Fruit fly (Drosophila melanogaster) whole organism, embryonic: ENCODE results near the gene LSm7.

Source experiments
- Blimp-1 ChIP-seq: fragments of 200-800 bp; sonication (Bioruptor generic); optimal IDR thresholded peaks from 3 replicates; lab custom pipeline; 2018; ENCODE audit warnings: missing biosample characterization, missing genetic modification characterization, mild to moderate bottlenecking, moderate library complexity, missing genetic modification reagents
- CG10147 ChIP-seq: fragments of 200-800 bp; sonication (Bioruptor generic); optimal IDR thresholded peaks from 2 replicates; lab custom pipeline; 2019; ENCODE audit warnings: missing biosample characterization, mild to moderate bottlenecking, missing genetic modification characterization, moderate library complexity
- CG12104 ChIP-seq: fragments of 200-800 bp; sonication (Bioruptor generic); optimal IDR thresholded peaks from 3 replicates; lab custom pipeline; 2016; ENCODE audit warnings: missing biosample characterization, missing genetic modification characterization
- CG13894 ChIP-seq: fragments of 200-800 bp; sonication (Bioruptor generic); optimal IDR thresholded peaks from 3 replicates; lab custom pipeline; 2018; ENCODE audit warnings: missing biosample characterization, mild to moderate bottlenecking, missing genetic modification characterization, moderate library complexity
- CG1603 ChIP-seq: fragments of 200-800 bp; sonication (Bioruptor generic); optimal IDR thresholded peaks from 2 replicates; lab custom pipeline; 2019; ENCODE audit warnings: missing biosample characterization, mild to moderate bottlenecking, missing genetic modification characterization, moderate library complexity
- CG16815 ChIP-seq: fragments of 200-800 bp; sonication (Bioruptor generic); optimal IDR thresholded peaks from 3 replicates; lab custom pipeline; 2017; ENCODE audit warnings: missing biosample characterization, mild to moderate bottlenecking, missing genetic modification characterization
- CG17186 ChIP-seq: fragments of 200-800 bp; sonication (Bioruptor generic); optimal IDR thresholded peaks from 3 replicates; lab custom pipeline; 2017; ENCODE audit warnings: missing biosample characterization, missing genetic modification reagents, missing genetic modification characterization
- CG18262 ChIP-seq: fragments of 200-800 bp; optimal IDR thresholded peaks from 3 replicates; lab custom pipeline; 2019; ENCODE audit warnings: missing biosample characterization, mild to moderate bottlenecking, missing genetic modification characterization, moderate library complexity
- CG30020 ChIP-seq: fragments of 200-800 bp; optimal IDR thresholded peaks from 2 replicates; lab custom pipeline; 2019; ENCODE audit warnings: missing biosample characterization, mild to moderate bottlenecking, missing genetic modification characterization, moderate library complexity
- CG34224 ChIP-seq: fragments of 200-800 bp; sonication (Bioruptor generic); IDR thresholded peaks from 3 replicates; pipeline ENCODE4 v1.3.6; 2022; ENCODE audit warnings: missing biosample characterization, missing genetic modification characterization; ENCODE audit not compliant: partially characterized antibody
- CG4617 ChIP-seq: fragments of 200-800 bp; sonication (Bioruptor generic); optimal IDR thresholded peaks from 3 replicates; lab custom pipeline; 2016; ENCODE audit warnings: missing biosample characterization, missing genetic modification characterization, borderline replicate concordance
- CG5180 ChIP-seq: fragments of 200-800 bp; sonication (Bioruptor generic); optimal IDR thresholded peaks from 3 replicates; lab custom pipeline; 2017; ENCODE audit warnings: missing biosample characterization, missing genetic modification characterization, mild to moderate bottlenecking, moderate library complexity, missing genetic modification reagents
- CG5953 ChIP-seq: fragments of 200-800 bp; sonication (Bioruptor generic); IDR thresholded peaks from 2 replicates; pipeline ENCODE4 v1.3.6; 2022; ENCODE audit warnings: missing biosample characterization, missing genetic modification characterization
- CG6791 ChIP-seq: fragments of 200-800 bp; sonication (Bioruptor generic); IDR thresholded peaks from 3 replicates; pipeline ENCODE4 v1.3.6; 2022; ENCODE audit warnings: missing biosample characterization, missing genetic modification characterization; ENCODE audit not compliant: partially characterized antibody
- CG8924 ChIP-seq: fragments of 200-800 bp; optimal IDR thresholded peaks from 3 replicates; lab custom pipeline; 2019; ENCODE audit warnings: missing biosample characterization, mild to moderate bottlenecking, missing genetic modification characterization, moderate library complexity
- CTCF ChIP-seq: fragments of 200-800 bp; sonication (Bioruptor generic); optimal IDR thresholded peaks from 2 replicates; lab custom pipeline; 2017; ENCODE audit warnings: missing biosample characterization, mild to moderate bottlenecking, missing genetic modification characterization, moderate library complexity
- D19A ChIP-seq: fragments of 200-800 bp; optimal IDR thresholded peaks from 3 replicates; lab custom pipeline; 2019; ENCODE audit warnings: missing biosample characterization, mild to moderate bottlenecking, missing genetic modification characterization, moderate library complexity
- Dll ChIP-seq: fragments of 200-800 bp; sonication (Bioruptor generic); IDR thresholded peaks from 4 replicates; pipeline ENCODE4 v1.3.6; 2022; ENCODE audit warnings: missing biosample characterization, missing genetic modification characterization; ENCODE audit not compliant: partially characterized antibody
- E2f2 ChIP-seq: fragments of 200-800 bp; sonication (Bioruptor generic); IDR thresholded peaks from 2 replicates; pipeline ENCODE4 v1.3.6; 2022; ENCODE audit warnings: missing biosample characterization, missing genetic modification characterization
- Fer3 ChIP-seq: fragments of 200-800 bp; sonication (Bioruptor generic); optimal IDR thresholded peaks from 2 replicates; lab custom pipeline; 2018; ENCODE audit warnings: missing biosample characterization, mild to moderate bottlenecking, missing genetic modification characterization, moderate library complexity
- HLHmδ ChIP-seq: fragments of 200-800 bp; sonication (Bioruptor generic); optimal IDR thresholded peaks from 2 replicates; lab custom pipeline; 2018; ENCODE audit warnings: missing biosample characterization, mild to moderate bottlenecking, missing genetic modification characterization, moderate library complexity
- Hr3 ChIP-seq: fragments of 200-800 bp; sonication (Bioruptor generic); optimal IDR thresholded peaks from 3 replicates; lab custom pipeline; 2016; ENCODE audit warnings: missing biosample characterization, missing genetic modification characterization
- Hr39 ChIP-seq: fragments of >200 bp; optimal IDR thresholded peaks from 2 replicates; lab custom pipeline; 2017
- Jarid2 ChIP-seq: fragments of 200-800 bp; sonication (Bioruptor generic); optimal IDR thresholded peaks from 3 replicates; lab custom pipeline; 2017; ENCODE audit warnings: mild to moderate bottlenecking, missing biosample characterization, missing genetic modification reagents, missing genetic modification characterization
- Lhr ChIP-seq: fragments of 200-800 bp; sonication (Bioruptor generic); optimal IDR thresholded peaks from 3 replicates; lab custom pipeline; 2017; ENCODE audit warnings: mild to moderate bottlenecking, missing biosample characterization, missing genetic modification reagents, missing genetic modification characterization
- MESR4 ChIP-seq: fragments of 200-800 bp; sonication (Bioruptor generic); optimal IDR thresholded peaks from 2 replicates; lab custom pipeline; 2018; ENCODE audit warnings: missing biosample characterization, mild to moderate bottlenecking, missing genetic modification characterization, moderate library complexity
- Myb ChIP-seq: fragments of 200-800 bp; sonication (Bioruptor generic); optimal IDR thresholded peaks from 2 replicates; lab custom pipeline; 2016; ENCODE audit warnings: missing biosample characterization, missing genetic modification characterization
- PHDP ChIP-seq: fragments of 200-800 bp; sonication (Bioruptor generic); optimal IDR thresholded peaks from 3 replicates; lab custom pipeline; 2018; ENCODE audit warnings: missing biosample characterization, mild to moderate bottlenecking, missing genetic modification characterization, moderate library complexity
- Stat92E ChIP-seq, 3 experiments: fragments of >200 bp in 2 of 3; fragments of 200-800 bp in 1 of 3; sonication (Bioruptor generic) in 1 of 3; optimal IDR thresholded peaks; 2 replicates each; lab custom pipeline; 2017 to 2019; ENCODE audit warnings: missing biosample characterization in 3 of 3, missing genetic modification characterization in 3 of 3, mild to moderate bottlenecking in 1 of 3, moderate library complexity in 1 of 3
- Taf1 ChIP-seq: fragments of 200-800 bp; sonication (Bioruptor generic); IDR thresholded peaks from 2 replicates; pipeline ENCODE4 v1.3.6; 2022; ENCODE audit warnings: missing biosample characterization, missing genetic modification characterization
- aop ChIP-seq: fragments of 200-800 bp; sonication (Bioruptor generic); IDR thresholded peaks from 2 replicates; pipeline ENCODE4 v1.3.6; 2022; ENCODE audit warnings: missing biosample characterization, missing genetic modification characterization
- crol ChIP-seq: fragments of 200-800 bp; sonication (Bioruptor generic); IDR thresholded peaks from 2 replicates; pipeline ENCODE4 v1.3.6; 2022; ENCODE audit warnings: missing biosample characterization, missing genetic modification characterization
- eve ChIP-seq, 2 experiments: fragments of >200 bp; optimal IDR thresholded peaks; 2 replicates each; lab custom pipeline; 2017; ENCODE audit warnings: missing biosample characterization in 2 of 2, missing genetic modification characterization in 2 of 2
- gfzf ChIP-seq: fragments of 200-800 bp; sonication (Bioruptor generic); optimal IDR thresholded peaks from 2 replicates; lab custom pipeline; 2016; ENCODE audit warnings: missing biosample characterization, mild to moderate bottlenecking, missing genetic modification characterization, moderate library complexity
- grau ChIP-seq: fragments of 200-800 bp; optimal IDR thresholded peaks from 3 replicates; lab custom pipeline; 2019; ENCODE audit warnings: missing biosample characterization, mild to moderate bottlenecking, missing genetic modification characterization, moderate library complexity
- grn ChIP-seq: fragments of 200-800 bp; sonication (Bioruptor generic); optimal IDR thresholded peaks from 3 replicates; lab custom pipeline; 2017; ENCODE audit warnings: missing biosample characterization, missing genetic modification characterization
- hbn ChIP-seq: fragments of 200-800 bp; sonication (Bioruptor generic); IDR thresholded peaks from 2 replicates; pipeline ENCODE4 v1.3.6; 2022; ENCODE audit warnings: missing biosample characterization, missing genetic modification characterization; ENCODE audit not compliant: partially characterized antibody
- jing ChIP-seq: fragments of 200-800 bp; sonication (Bioruptor generic); optimal IDR thresholded peaks from 2 replicates; lab custom pipeline; 2018; ENCODE audit warnings: missing biosample characterization, mild to moderate bottlenecking, missing genetic modification characterization
- mirr ChIP-seq: fragments of 200-800 bp; sonication (Bioruptor generic); optimal IDR thresholded peaks from 3 replicates; lab custom pipeline; 2018; ENCODE audit warnings: missing biosample characterization, mild to moderate bottlenecking, missing genetic modification characterization
- mld ChIP-seq: fragments of 200-800 bp; sonication (Bioruptor generic); IDR thresholded peaks from 3 replicates; pipeline ENCODE4 v1.3.6; 2022; ENCODE audit warnings: missing biosample characterization, missing genetic modification characterization; ENCODE audit not compliant: partially characterized antibody
- pan ChIP-seq, 4 experiments: fragments of >200 bp in 3 of 4; fragments of 200-800 bp in 1 of 4; sonication (Bioruptor generic) in 1 of 4; optimal IDR thresholded peaks in 3 of 4; IDR thresholded peaks in 1 of 4; 2 replicates each; pipeline versions ENCODE4 v1.3.6 to Lab custom; 2017 to 2022; ENCODE audit warnings: missing biosample characterization in 2 of 4, missing genetic modification characterization in 2 of 4, mixed read lengths in 1 of 4
- pb ChIP-seq: fragments of 200-800 bp; sonication (Bioruptor generic); optimal IDR thresholded peaks from 3 replicates; lab custom pipeline; 2016; ENCODE audit warnings: missing biosample characterization, missing genetic modification characterization
- repo ChIP-seq: fragments of 200-800 bp; sonication (Bioruptor generic); optimal IDR thresholded peaks from 2 replicates; lab custom pipeline; 2016; ENCODE audit warnings: missing biosample characterization, missing genetic modification characterization
- scrt ChIP-seq: fragments of 200-800 bp; sonication (Bioruptor generic); optimal IDR thresholded peaks from 2 replicates; lab custom pipeline; 2018; ENCODE audit warnings: missing biosample characterization, mild to moderate bottlenecking, missing genetic modification characterization, moderate library complexity
- sug ChIP-seq: fragments of 200-800 bp; optimal IDR thresholded peaks from 2 replicates; lab custom pipeline; 2019; ENCODE audit warnings: missing biosample characterization, mild to moderate bottlenecking, missing genetic modification characterization, moderate library complexity
- tin ChIP-seq: fragments of 200-800 bp; sonication (Bioruptor generic); optimal IDR thresholded peaks from 3 replicates; lab custom pipeline; 2016; ENCODE audit warnings: missing biosample characterization, missing genetic modification characterization
- zen ChIP-seq: fragments of 200-800 bp; sonication (Bioruptor generic); optimal IDR thresholded peaks from 3 replicates; lab custom pipeline; 2018; ENCODE audit warnings: missing biosample characterization, mild to moderate bottlenecking, missing genetic modification characterization, moderate library complexity

The LSm7 gene

DNA sequence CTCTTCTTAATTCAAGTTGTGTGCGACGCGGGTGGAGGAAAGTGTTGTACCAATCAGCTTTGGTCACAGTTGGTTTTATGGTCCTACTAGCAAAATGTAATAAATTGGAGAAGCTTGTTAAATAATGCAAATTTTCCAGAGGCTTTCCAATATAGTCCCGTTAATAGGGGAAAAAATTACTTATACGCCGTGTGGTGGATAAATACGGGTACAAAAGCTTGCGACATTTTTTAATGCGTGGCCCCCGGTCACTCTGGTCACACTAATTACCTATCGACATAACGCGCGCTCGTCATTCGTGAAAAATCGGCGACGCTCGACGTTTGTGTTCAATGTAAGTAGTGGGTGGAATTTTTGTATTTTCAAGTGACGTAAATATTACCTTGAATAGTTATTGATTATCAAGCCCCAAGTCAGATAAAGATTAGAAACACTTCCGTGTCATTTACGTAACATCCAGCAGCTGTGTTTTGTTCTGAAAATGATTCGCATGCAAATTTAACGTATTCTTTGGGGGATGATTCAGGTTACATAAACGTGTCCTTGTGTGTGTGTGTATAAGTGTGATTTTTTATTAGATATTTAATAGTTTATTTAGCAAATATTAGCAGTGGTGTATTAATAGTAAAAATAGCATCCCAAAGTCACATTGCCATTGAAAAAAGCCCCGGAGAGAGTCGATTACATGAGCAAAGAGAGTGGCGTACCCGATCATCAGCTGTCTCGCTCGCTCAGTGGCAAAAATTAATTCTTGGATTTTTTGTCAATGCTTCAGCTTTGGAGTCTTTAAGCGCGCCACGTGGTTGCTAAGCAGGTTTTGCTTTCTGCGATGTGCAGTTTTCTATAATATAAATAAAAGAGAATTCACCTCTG is 23.0 kb downstream of the LSm7 start, which contains the start of gene Cyt-c-p (continued):
- TF ChIP-seq Fer3 (tag; lab: Kevin White, UChicago) (peak; percentile 44), CG30020 (tag; lab: Kevin White, UChicago) (peak; percentile 44), Dll (GFP tag; lab: Robert Waterston, UW) (peak; percentile 70; the same call in 3 of the 4 replicates), CG17186 (GFP tag; lab: Kevin White, UChicago) (peak; percentile 87), MESR4 (peak; percentile 72), zen (peak; percentile 75), CG13894 (tag; lab: Kevin White, UChicago) (peak; percentile 75), HLHmδ (GFP tag; lab: Kevin White, UChicago) (no peak), CTCF (GFP tag; lab: Kevin White, UChicago) (peak; percentile 36), CG5180 (no peak), sug (tag; lab: Kevin White, UChicago) (peak; percentile 63), Hr39 (lab: Kevin White, UChicago) (no peak), Taf1 (GFP tag; lab: Robert Waterston, UW) (no peak), CG34224 (GFP tag; lab: Robert Waterston, UW) (peak; percentile 48), CG12104 (no peak), gfzf (GFP tag; lab: Kevin White, UChicago) (peak; percentile 98), CG4617 (GFP tag; lab: Kevin White, UChicago) (peak; percentile 41), E2f2 (GFP tag; lab: Robert Waterston, UW) (peak; percentile 99), CG1603 (peak; percentile 55), Lhr (GFP tag; lab: Kevin White, UChicago) (peak; percentile 93), CG5953 (no peak), PHDP (tag; lab: Kevin White, UChicago) (peak; percentile 36), scrt (peak; percentile 53), crol (GFP tag; lab: Robert Waterston, UW) (0 out of 2 replicates have a peak, but pooled peaks have one; percentile 20), CG6791 (GFP tag; lab: Robert Waterston, UW) (peak; percentile 53; the same call in 2 of the 3 replicates), mirr (GFP tag; lab: Kevin White, UChicago) (peak; percentile 33), pan (optimal IDR thresholded peaks at IDR 0.05; lab: Kevin White, UChicago) (no peak), pan (GFP tag; optimal IDR thresholded peaks at IDR 0.05 in 1 of 2, IDR thresholded peaks at IDR 0.05 in 1 of 2) (no peak), hbn (GFP tag; lab: Robert Waterston, UW) (peak; percentile 44; the same call in 1 of the 2 replicates), D19A (peak; percentile 11), Stat92E (GFP tag; optimal IDR thresholded peaks at IDR 0.05; lab: Kevin White, UChicago) (peak in 1 of 3 experiments; percentile 17), tin (no peak), pb (peak; percentile 26), eve (GFP tag; optimal IDR thresholded peaks at IDR 0.05; lab: Kevin White, UChicago) (peak in 1 of 2 experiments; percentile 36), CG16815 (GFP tag; lab: Kevin White, UChicago) (no peak), Hr3 (GFP tag; lab: Kevin White, UChicago) (no peak), repo (GFP tag; lab: Kevin White, UChicago) (no peak), CG10147 (GFP tag; lab: Kevin White, UChicago) (peak; percentile 43), jing (GFP tag; lab: Kevin White, UChicago) (no peak), aop (GFP tag; lab: Robert Waterston, UW) (no peak), grn (GFP tag; lab: Kevin White, UChicago) (peak; percentile 34), Jarid2 (peak; percentile 64), CG18262 (peak; percentile 0), mld (GFP tag; lab: Robert Waterston, UW) (no peak), CG8924 (tag; lab: Kevin White, UChicago) (peak; percentile 20), grau (tag; lab: Kevin White, UChicago) (peak; percentile 37), Blimp-1 (GFP tag; lab: Kevin White, UChicago) (peak; percentile 39), Myb (GFP tag; lab: Kevin White, UChicago) (peak; percentile 70)
